Fruit fly (Drosophila melanogaster) ovary, adult (tissue): ENCODE measurements around the gene Ulp1.

Source experiments
- CG17801 ChIP-seq: fragments of 200-800 bp; optimal IDR thresholded peaks from 2 replicates; lab custom pipeline; 2019; ENCODE audit warnings: missing biosample characterization, mild to moderate bottlenecking, missing genetic modification characterization, moderate library complexity; ENCODE audit not compliant: partially characterized antibody

The Ulp1 gene

DNA sequence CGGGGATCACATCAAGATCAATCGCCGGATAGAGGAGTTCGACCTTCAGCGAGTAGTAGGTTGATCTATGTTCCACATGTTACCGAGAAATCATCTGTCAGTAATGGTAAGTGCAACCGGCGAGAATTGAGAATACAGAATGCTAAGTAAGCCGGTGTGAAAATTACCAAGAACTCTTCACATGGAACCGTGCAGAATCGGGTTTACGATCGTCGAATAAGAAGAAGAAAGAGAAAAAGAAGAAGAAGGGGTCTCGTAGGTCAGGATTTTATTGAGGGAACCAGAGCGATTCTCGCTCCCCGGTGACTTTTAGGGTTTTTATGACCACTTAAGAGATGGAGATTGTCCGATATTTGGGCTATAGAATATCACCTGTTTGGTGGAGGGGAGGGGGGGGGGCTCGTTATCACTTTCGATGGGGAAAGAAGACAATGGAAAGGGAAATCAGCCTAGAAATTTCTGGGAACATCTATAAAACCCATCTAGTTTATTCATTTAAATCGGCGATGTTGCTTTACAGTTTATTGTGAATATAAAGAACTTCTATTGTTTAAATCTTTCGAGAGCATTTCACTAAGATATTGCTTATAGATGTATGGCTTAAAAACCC is 13.1 kb upstream of the Ulp1 start:
- TF ChIP-seq CG17801 (GFP tag; lab: Kevin White, UChicago), result no peak

DNA sequence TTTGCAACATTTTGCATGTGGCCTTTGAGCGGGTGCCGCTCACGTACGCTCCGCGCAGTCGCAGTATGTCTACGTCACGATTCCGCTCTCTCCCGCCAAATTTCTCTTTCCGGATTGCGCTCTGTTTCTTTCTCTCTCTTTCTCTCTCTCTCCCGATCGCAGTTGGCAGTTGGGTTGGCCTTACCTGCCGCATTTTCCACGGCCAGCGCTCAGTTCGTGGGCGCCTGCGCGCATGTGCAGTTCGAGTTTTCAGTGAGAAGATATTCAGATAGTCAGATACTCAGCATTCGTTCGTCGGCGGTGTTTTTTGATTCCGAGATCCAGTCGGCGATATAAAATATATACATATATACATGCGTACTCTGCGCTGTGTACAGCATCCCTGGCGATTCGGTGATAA is 12.4 kb upstream of the Ulp1 start, which contains the start of gene CG7884:
Gene CG7884 (plus strand): TSS at position 208 of the 400 bp plus-strand sequence.
- no peak for TF ChIP-seq CG17801 (GFP tag; lab: Kevin White, UChicago)

DNA sequence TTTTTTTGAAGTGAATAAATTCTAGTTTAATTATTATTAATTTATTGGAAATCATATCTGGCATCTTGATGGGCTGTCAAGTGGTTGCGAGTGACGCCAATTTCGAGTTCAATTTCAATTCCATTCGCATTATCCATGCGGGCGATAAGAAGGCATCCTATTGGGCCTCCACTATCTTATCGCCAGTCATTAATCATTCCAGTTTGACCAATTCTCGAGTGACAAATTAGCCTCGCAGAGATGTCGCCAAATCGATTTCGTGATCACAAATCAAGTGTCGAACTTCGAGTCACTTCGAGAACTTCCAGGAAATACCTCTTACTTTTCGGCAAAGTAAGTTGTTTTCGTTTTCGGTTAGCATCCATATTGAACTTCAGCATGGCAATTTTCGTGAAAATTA is 8.7 kb upstream of the Ulp1 start:
- TF ChIP-seq CG17801 (GFP tag; lab: Kevin White, UChicago), result no peak

dm6 chrX:19215215-19215614 is 7.2 kb upstream of the Ulp1 start, which contains the start of gene Muc18B:
Gene Muc18B (plus strand): TSS chrX:19215515.
- TF ChIP-seq CG17801 (GFP tag; lab: Kevin White, UChicago), result no peak

dm6 chrX:19212954-19213353 is 5.0 kb upstream of the Ulp1 start, which contains the start of gene Mur18B:
Gene Mur18B (plus strand): TSS chrX:19213254.
- TF ChIP-seq CG17801 (GFP tag; lab: Kevin White, UChicago), result no peak

DNA sequence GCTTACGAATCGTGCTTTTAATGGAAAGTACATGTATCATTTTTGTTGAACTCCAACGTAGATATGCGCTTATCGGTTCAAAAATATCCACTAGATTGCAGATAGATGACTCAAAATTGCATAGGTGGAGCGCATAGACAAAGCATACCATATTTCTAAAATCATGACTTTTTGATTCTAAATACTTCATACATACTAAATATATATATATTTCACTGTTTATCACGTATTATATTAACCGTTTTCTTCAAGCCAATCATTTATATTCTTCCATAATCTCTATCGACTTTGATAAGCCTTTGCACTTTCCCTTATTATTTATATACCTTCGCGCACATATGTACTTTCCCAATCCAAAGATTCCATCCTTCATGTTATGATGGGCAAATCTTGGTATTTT is 4.0 kb upstream of the Ulp1 start, which contains the start of gene CG14195:
Gene CG14195 (minus strand): TSS at position 101 of the 400 bp plus-strand sequence.
- TF ChIP-seq CG17801 (GFP tag; lab: Kevin White, UChicago), result no peak

dm6 chrX:19201630-19202029 is 6.4 kb downstream of the Ulp1 start, which contains the start of gene CG7990:
Gene CG7990 (minus strand): TSS chrX:19201979.
- TF ChIP-seq CG17801 (GFP tag; lab: Kevin White, UChicago), result no peak

DNA sequence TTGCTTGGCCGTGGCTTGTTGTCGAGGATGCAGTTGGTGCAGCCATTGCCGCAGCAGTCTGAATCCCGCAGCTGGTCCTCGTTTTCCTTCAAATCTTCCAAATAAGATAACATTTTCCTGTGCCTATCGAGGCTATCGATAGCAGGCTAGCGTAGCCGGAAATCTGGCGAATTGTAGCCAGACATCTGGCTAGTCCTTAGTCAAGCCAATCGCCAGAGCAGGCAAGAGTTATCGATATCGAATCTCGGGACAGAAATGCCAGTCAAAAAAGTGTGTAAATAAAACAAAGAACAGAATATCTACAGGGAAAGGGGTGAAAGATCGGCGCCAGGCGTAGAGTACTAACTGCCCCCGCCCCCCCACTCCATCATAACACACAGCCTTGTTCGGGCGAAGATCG is 14.7 kb downstream of the Ulp1 start, which contains the start of the genes CG7914 and CG14194:
Gene CG7914 (minus strand): TSS at position 113 of the 400 bp plus-strand sequence.
Gene CG14194 (plus strand): TSS at position 220 of the 400 bp plus-strand sequence.
- TF ChIP-seq CG17801 (GFP tag; lab: Kevin White, UChicago), result peak; percentile 10

- no peak for TF ChIP-seq CG17801 (GFP tag; lab: Kevin White, UChicago)
Measured at dm6 chrX:19191597-19191996, 16.4 kb downstream of the Ulp1 start.

DNA sequence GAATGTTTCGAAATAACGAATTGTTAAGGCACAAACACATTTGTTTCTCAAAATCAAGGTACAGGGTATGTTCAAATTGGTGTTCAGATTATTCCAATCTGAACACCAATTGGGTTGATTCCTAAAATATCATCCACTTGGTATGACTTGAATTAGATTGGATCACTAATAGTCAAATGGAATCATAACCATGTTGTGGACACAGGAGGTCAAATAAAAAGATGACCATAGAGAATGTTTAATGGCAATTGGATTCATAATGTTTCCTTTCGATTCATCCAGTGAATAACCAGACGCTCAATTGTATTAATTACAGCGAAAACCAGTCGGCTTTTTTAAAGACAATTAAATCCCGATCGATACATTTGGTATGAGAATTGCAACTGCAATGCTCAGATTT is 16.9 kb downstream of the Ulp1 start:
- no peak for TF ChIP-seq CG17801 (GFP tag; lab: Kevin White, UChicago)

dm6 chrX:19189903-19190302 is 18.1 kb downstream of the Ulp1 start, which contains the start of gene HP1D3csd:
Gene HP1D3csd (plus strand): TSS chrX:19190214.
- peak; percentile 37 for TF ChIP-seq CG17801 (GFP tag; lab: Kevin White, UChicago)

- peak; percentile 80 for TF ChIP-seq CG17801 (GFP tag; lab: Kevin White, UChicago)
Measured at dm6 chrX:19187624-19188085, 20.3 kb downstream of the Ulp1 start, which contains the start of gene Mec2. Gene Mec2 (plus strand): TSS chrX:19188035.

- no peak for TF ChIP-seq CG17801 (GFP tag; lab: Kevin White, UChicago)
Measured at dm6 chrX:19183121-19183520, 24.9 kb downstream of the Ulp1 start, which contains the start of gene CG33253. Gene CG33253 (plus strand): TSS chrX:19183421.

DNA sequence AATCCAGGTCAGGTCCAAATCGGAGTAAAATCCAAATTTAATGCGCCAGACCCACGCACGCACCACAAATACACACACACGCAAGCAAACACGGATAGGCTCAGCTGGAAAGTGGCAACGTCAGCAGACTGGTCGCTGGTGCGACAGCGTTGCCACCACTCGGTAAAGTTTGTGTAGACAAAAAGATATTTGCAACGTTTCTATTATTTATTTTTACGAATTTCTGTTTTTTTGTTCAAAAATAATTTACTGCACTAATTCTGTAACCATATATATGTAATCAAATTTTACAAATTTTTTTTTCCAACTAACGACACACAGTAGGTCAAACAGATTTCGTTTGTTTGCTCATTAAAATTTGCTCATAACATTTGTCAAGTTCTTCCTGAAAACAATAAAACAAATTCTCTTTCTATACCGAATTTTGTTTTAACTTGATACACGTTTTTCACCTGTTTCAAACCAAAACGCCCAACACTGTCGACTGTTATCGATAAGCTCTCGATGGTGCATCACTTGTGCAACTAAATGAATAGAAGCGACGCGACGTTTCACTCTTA is 28.2 kb downstream of the Ulp1 start, which contains the start of the genes CG7556 and CG7453:
Gene CG7556 (minus strand): TSS at position 135 of the 560 bp plus-strand sequence.
Gene CG7453 (plus strand): TSS at position 478 of the 560 bp plus-strand sequence.
- peak; percentile 60 for TF ChIP-seq CG17801 (GFP tag; lab: Kevin White, UChicago)

dm6 chrX:19174850-19175571 is 33.0 kb downstream of the Ulp1 start, which contains the start of gene CG33939:
Gene CG33939 (minus strand): TSS chrX:19174900.
- no peak for TF ChIP-seq CG17801 (GFP tag; lab: Kevin White, UChicago)
